Fruit fly (Drosophila melanogaster): ENCODE data around the gene CG3223.

Gene CG3223

DNA sequence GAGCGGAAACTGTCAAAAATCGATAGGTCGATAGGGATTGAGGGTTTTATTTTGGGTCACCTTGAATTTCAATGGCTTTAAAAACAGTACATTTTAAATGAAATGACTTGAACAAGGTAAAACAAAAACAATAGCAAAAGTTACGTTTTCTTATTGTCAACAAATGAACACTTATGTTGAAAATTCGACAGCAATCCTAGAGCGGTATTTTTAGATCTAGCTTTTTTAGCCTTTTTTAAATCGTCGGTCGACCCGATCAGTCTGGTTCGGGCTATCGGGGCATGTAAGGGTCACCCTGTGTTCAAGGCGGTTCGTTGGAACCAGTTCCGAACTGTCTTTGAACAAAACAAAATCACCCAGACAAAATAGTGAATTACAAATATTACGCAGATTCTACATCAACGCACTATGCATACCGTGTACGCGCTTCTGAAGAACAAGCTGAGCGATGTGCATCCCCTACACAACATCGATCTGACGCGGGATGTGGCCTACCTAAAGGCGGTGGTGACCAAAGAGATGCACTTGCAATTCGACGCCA is at the start of gene CG3223, which contains the start of gene CG11052:
Gene CG3223 (plus strand): TSS at position 321 of the 541 bp plus-strand sequence.
Gene CG11052 (minus strand): TSS at position 218 of the 541 bp plus-strand sequence.
- TF ChIP-seq fd96Cb (tag; optimal IDR thresholded peaks at IDR 0.05) (no peak), CG3838 (GFP tag; optimal IDR thresholded peaks at IDR 0.05) (no peak), CG13624 (GFP tag; optimal IDR thresholded peaks at IDR 0.05) (peak; percentile 37), zen (tag; optimal IDR thresholded peaks at IDR 0.05) (no peak), her (GFP tag; optimal IDR thresholded peaks at IDR 0.05) (peak; percentile 29), Tbp (GFP tag; optimal IDR thresholded peaks at IDR 0.05) (no peak), CG17186 (GFP tag; optimal IDR thresholded peaks at IDR 0.05) (no peak), CG4617 (GFP tag; optimal IDR thresholded peaks at IDR 0.05; ENCODE audit: borderline replicate concordance) (peak; percentile 70), CG13775 (GFP tag; optimal IDR thresholded peaks at IDR 0.05) (no peak), CG10267 (tag; optimal IDR thresholded peaks at IDR 0.05) (peak; percentile 51), grau (tag; optimal IDR thresholded peaks at IDR 0.05) (peak; percentile 32), zfh2 (GFP tag; optimal IDR thresholded peaks at IDR 0.05) (peak; percentile 31), CG3995 (GFP tag; optimal IDR thresholded peaks at IDR 0.05) (peak; percentile 76), CG43689 (GFP tag; IDR thresholded peaks at IDR 0.05) (no peak), D (optimal IDR thresholded peaks at IDR 0.05) (no peak), D (GFP tag; optimal IDR thresholded peaks at IDR 0.05) (no peak), fd102C (GFP tag; optimal IDR thresholded peaks at IDR 0.05) (no peak), CG17385 (GFP tag; optimal IDR thresholded peaks at IDR 0.05) (peak; percentile 15), trh (GFP tag; optimal IDR thresholded peaks at IDR 0.05) (no peak), Doc3 (GFP tag; IDR thresholded peaks at IDR 0.05; ENCODE audit: partially characterized antibody) (no peak), bab2 (GFP tag; optimal IDR thresholded peaks at IDR 0.05) (no peak), Eip74EF (GFP tag; optimal IDR thresholded peaks at IDR 0.05) (no peak), pan (optimal IDR thresholded peaks at IDR 0.05) (no peak), pan (GFP tag; optimal IDR thresholded peaks at IDR 0.05 in 1 of 2, IDR thresholded peaks at IDR 0.05 in 1 of 2) (peak in 1 of 2 experiments; percentile 18), HmgD (GFP tag; optimal IDR thresholded peaks at IDR 0.05) (no peak), CG3281 (GFP tag; optimal IDR thresholded peaks at IDR 0.05) (no peak), CG11093 (GFP tag; IDR thresholded peaks at IDR 0.05) (no peak), CG34224 (GFP tag; IDR thresholded peaks at IDR 0.05; ENCODE audit: partially characterized antibody) (no peak), CG32767 (GFP tag; IDR thresholded peaks at IDR 0.05) (no peak), CG11560 (tag; IDR thresholded peaks at IDR 0.05) (no peak), Dip2 (GFP tag; IDR thresholded peaks at IDR 0.05) (no peak), CG8944 (GFP tag; optimal IDR thresholded peaks at IDR 0.05) (no peak), onecut (GFP tag; IDR thresholded peaks at IDR 0.05) (peak; percentile 52), danr (GFP tag; IDR thresholded peaks at IDR 0.05) (no peak), CG2116 (GFP tag; optimal IDR thresholded peaks at IDR 0.05) (peak; percentile 72), CG15696 (tag; optimal IDR thresholded peaks at IDR 0.05) (peak; percentile 8), ERR (GFP tag; optimal IDR thresholded peaks at IDR 0.05) (peak; percentile 47), CG1603 (tag; optimal IDR thresholded peaks at IDR 0.05) (peak; percentile 48), YL-1 (GFP tag; optimal IDR thresholded peaks at IDR 0.05) (peak; percentile 55), eve (GFP tag; optimal IDR thresholded peaks at IDR 0.05) (no peak), gsb (GFP tag; IDR thresholded peaks at IDR 0.05) (no peak), TFAM (GFP tag; optimal IDR thresholded peaks at IDR 0.05) (no peak), CG14667 (GFP tag; IDR thresholded peaks at IDR 0.05) (no peak), CG13296 (GFP tag; optimal IDR thresholded peaks at IDR 0.05) (peak; percentile 34), CG8388 (GFP tag; optimal IDR thresholded peaks at IDR 0.05) (no peak), CG2712 (tag; optimal IDR thresholded peaks at IDR 0.05) (peak; percentile 15), pzg (GFP tag; optimal IDR thresholded peaks at IDR 0.05) (peak; percentile 72), amos (GFP tag; IDR thresholded peaks at IDR 0.05; ENCODE audit: partially characterized antibody) (peak; percentile 58; the same call in 1 of the 2 replicates), CG11456 (GFP tag; IDR thresholded peaks at IDR 0.05) (no peak), hth (optimal IDR thresholded peaks at IDR 0.05) (no peak), CG10543 (GFP tag; optimal IDR thresholded peaks at IDR 0.05) (peak; percentile 6)
